Worm (Caenorhabditis elegans): Measurements from ENCODE around the gene C17H11.6.

DNA sequence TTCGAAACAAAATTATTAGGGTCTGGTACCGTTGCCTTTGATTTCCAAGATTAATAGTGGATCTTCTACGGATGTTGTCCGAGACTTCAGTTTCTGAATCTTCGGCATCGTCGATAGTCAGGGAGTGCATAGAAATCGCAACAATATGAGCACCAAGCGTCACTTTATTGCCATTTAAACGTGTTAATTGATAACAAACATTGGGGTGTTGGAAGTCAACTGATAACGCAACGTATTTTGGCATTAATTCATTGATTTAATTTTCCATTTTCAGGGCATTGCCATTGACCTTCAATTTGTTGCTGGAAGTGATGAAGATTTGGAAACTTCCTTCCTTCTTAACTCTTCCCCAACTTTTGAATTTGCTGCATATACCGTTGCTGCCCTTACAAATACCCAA, 42.5 kb upstream of the C17H11.6 start, which contains the start of gene kqt-2:
- TF ChIP-seq nhr-6 (tag; optimal IDR thresholded peaks at IDR 0.05) (no peak), egl-27 (tag; optimal IDR thresholded peaks at IDR 0.05) (no peak), ztf-11 (tag; optimal IDR thresholded peaks at IDR 0.05) (no peak), nhr-41 (GFP tag; IDR thresholded peaks at IDR 0.05) (no peak), fos-1 (tag; optimal IDR thresholded peaks at IDR 0.05) (no peak), zag-1 (tag; optimal IDR thresholded peaks at IDR 0.05) (no peak)
